Fruit fly (Drosophila melanogaster) whole organism, embryonic: Measurements from ENCODE around the gene CG3999.

ENCODE experiments used
- CG14965 ChIP-seq: fragments of 200-800 bp; sonication (Bioruptor generic); optimal IDR thresholded peaks from 2 replicates; lab custom pipeline; 2016; ENCODE audit warnings: missing biosample characterization, missing genetic modification characterization, borderline replicate concordance
- Oaz ChIP-seq: fragments of 200-800 bp; sonication (Bioruptor generic); IDR thresholded peaks from 2 replicates; pipeline ENCODE4 v1.3.6; 2022; ENCODE audit warnings: missing biosample characterization, missing genetic modification characterization
- fu2 ChIP-seq: fragments of 200-800 bp; sonication (Bioruptor generic); optimal IDR thresholded peaks from 2 replicates; lab custom pipeline; 2016; ENCODE audit warnings: missing biosample characterization, missing genetic modification characterization
- seq ChIP-seq: fragments of 200-800 bp; sonication (Bioruptor generic); IDR thresholded peaks from 2 replicates; pipeline ENCODE4 v1.3.6; 2022; ENCODE audit warnings: missing biosample characterization, missing genetic modification characterization
- z ChIP-seq: fragments of 200-800 bp; sonication (Bioruptor generic); IDR thresholded peaks from 3 replicates; pipeline ENCODE4 v1.3.6; 2022; ENCODE audit warnings: missing biosample characterization, missing genetic modification characterization

- no peak for TF ChIP-seq z
- no peak for TF ChIP-seq seq
- no peak for TF ChIP-seq fu2
- TF ChIP-seq CG14965 (GFP tag; lab: Kevin White, UChicago): no peak
- TF ChIP-seq Oaz (GFP tag; lab: Robert Waterston, UW): no peak
Measured at dm6 chr3R:10226132-10227023, 24.9 kb upstream of the CG3999 start.
